Worm (Caenorhabditis elegans) whole organism, L2 larva: ENCODE results near the gene fat-3.

Experiments
- F13H6.1 ChIP-seq: sonication (generic microtip); optimal IDR thresholded peaks from 2 replicates; lab custom pipeline; 2016; ENCODE audit warnings: missing genetic modification characterization, missing compliant biosample characterization
- R02D3.7 ChIP-seq: fragments of 150-350 bp; optimal IDR thresholded peaks from 2 replicates; lab custom pipeline; 2014; ENCODE audit warnings: missing biosample characterization, missing genetic modification characterization
- alr-1 ChIP-seq: fragments of 150-350 bp; optimal IDR thresholded peaks from 2 replicates; lab custom pipeline; 2014; ENCODE audit warnings: missing biosample characterization, missing genetic modification characterization
- aly-2 ChIP-seq: fragments of 150-350 bp; optimal IDR thresholded peaks from 2 replicates; lab custom pipeline; 2014; ENCODE audit warnings: missing biosample characterization, missing genetic modification characterization
- ama-1 ChIP-seq: fragments of 150-350 bp; optimal IDR thresholded peaks from 2 replicates; lab custom pipeline; 2018; ENCODE audit warnings: inconsistent platforms
- blmp-1 ChIP-seq: sonication (generic microtip); optimal IDR thresholded peaks from 2 replicates; lab custom pipeline; 2017; ENCODE audit warnings: missing genetic modification characterization, mild to moderate bottlenecking, missing compliant biosample characterization, antibody characterized with exemption, moderate library complexity; ENCODE audit not compliant: insufficient read depth
- crh-2 ChIP-seq: sonication (generic microtip); optimal IDR thresholded peaks from 2 replicates; lab custom pipeline; 2017; ENCODE audit warnings: missing biosample characterization, missing genetic modification characterization
- egl-27 ChIP-seq: sonication (generic microtip); optimal IDR thresholded peaks from 3 replicates; lab custom pipeline; 2017; ENCODE audit warnings: missing biosample characterization, missing genetic modification reagents, missing genetic modification characterization
- elt-1 ChIP-seq: fragments of 150-350 bp; optimal IDR thresholded peaks from 2 replicates; lab custom pipeline; 2014; ENCODE audit warnings: missing biosample characterization, missing genetic modification characterization
- elt-3 ChIP-seq: sonication (generic microtip); optimal IDR thresholded peaks from 2 replicates; lab custom pipeline; 2017; ENCODE audit warnings: missing biosample characterization, missing genetic modification characterization
- lin-11 ChIP-seq: fragments of 150-350 bp; sonication (generic microtip); optimal IDR thresholded peaks from 2 replicates; lab custom pipeline; 2014; ENCODE audit warnings: missing biosample characterization, missing genetic modification characterization, inconsistent platforms, mixed read lengths
- lin-13 ChIP-seq: fragments of 150-350 bp; optimal IDR thresholded peaks from 2 replicates; lab custom pipeline; 2014; ENCODE audit warnings: missing biosample characterization, missing genetic modification reagents, missing genetic modification characterization
- lin-39 ChIP-seq: fragments of 150-350 bp; optimal IDR thresholded peaks from 2 replicates; lab custom pipeline; 2014; ENCODE audit warnings: missing biosample characterization, missing genetic modification reagents, missing genetic modification characterization
- lsy-2 ChIP-seq, 2 experiments: fragments of 150-350 bp in 1 of 2; sonication (generic microtip) in 1 of 2; optimal IDR thresholded peaks; 2 replicates each; lab custom pipeline; 2014 to 2017; ENCODE audit warnings: missing biosample characterization in 2 of 2, missing genetic modification characterization in 2 of 2
- mab-5 ChIP-seq: fragments of 150-350 bp; optimal IDR thresholded peaks from 2 replicates; lab custom pipeline; 2014; ENCODE audit warnings: missing biosample characterization, missing genetic modification characterization
- mbf-1 ChIP-seq: sonication (generic microtip); optimal IDR thresholded peaks from 2 replicates; lab custom pipeline; 2017; ENCODE audit warnings: missing biosample characterization, missing genetic modification characterization
- mdl-1 ChIP-seq, 2 experiments: fragments of 150-350 bp in 1 of 2; sonication (generic microtip) in 1 of 2; optimal IDR thresholded peaks; 2 replicates each; lab custom pipeline; 2017; ENCODE audit warnings: missing biosample characterization in 2 of 2, missing genetic modification characterization in 2 of 2
- nhr-129 ChIP-seq: fragments of 150-350 bp; optimal IDR thresholded peaks from 2 replicates; lab custom pipeline; 2014; ENCODE audit warnings: missing biosample characterization, missing genetic modification characterization
- nhr-21 ChIP-seq: fragments of 150-350 bp; optimal IDR thresholded peaks from 2 replicates; lab custom pipeline; 2014; ENCODE audit warnings: missing biosample characterization, missing genetic modification characterization
- nhr-23 ChIP-seq: fragments of 150-350 bp; optimal IDR thresholded peaks from 2 replicates; lab custom pipeline; 2014; ENCODE audit warnings: missing biosample characterization, missing genetic modification reagents, missing genetic modification characterization
- nhr-237 ChIP-seq: fragments of 150-350 bp; optimal IDR thresholded peaks from 2 replicates; lab custom pipeline; 2014; ENCODE audit warnings: missing biosample characterization, missing genetic modification characterization
- nhr-25 ChIP-seq: fragments of 150-350 bp; sonication (generic microtip); optimal IDR thresholded peaks from 3 replicates; lab custom pipeline; 2014; ENCODE audit warnings: missing biosample characterization, missing genetic modification characterization
- nhr-6 ChIP-seq: fragments of 150-350 bp; optimal IDR thresholded peaks from 2 replicates; lab custom pipeline; 2014; ENCODE audit warnings: missing biosample characterization, missing genetic modification characterization
- nhr-77 ChIP-seq: fragments of 150-350 bp; optimal IDR thresholded peaks from 2 replicates; lab custom pipeline; 2014; ENCODE audit warnings: missing biosample characterization, missing genetic modification characterization
- peb-1 ChIP-seq: fragments of 150-350 bp; optimal IDR thresholded peaks from 2 replicates; lab custom pipeline; 2014; ENCODE audit warnings: missing biosample characterization, missing genetic modification characterization
- skn-1 ChIP-seq: sonication (generic microtip); optimal IDR thresholded peaks from 2 replicates; lab custom pipeline; 2017; ENCODE audit warnings: missing biosample characterization, missing genetic modification characterization
- sma-3 ChIP-seq: sonication (generic microtip); optimal IDR thresholded peaks from 2 replicates; lab custom pipeline; 2016; ENCODE audit warnings: missing genetic modification reagents, missing genetic modification characterization, missing compliant biosample characterization
- sma-9 ChIP-seq, 2 experiments: fragments of 150-350 bp in 1 of 2; sonication (generic microtip) in 1 of 2; optimal IDR thresholded peaks; 2 replicates each; lab custom pipeline; 2014 to 2016; ENCODE audit warnings: missing genetic modification characterization in 2 of 2, mild to moderate bottlenecking in 1 of 2, missing biosample characterization in 1 of 2, missing compliant biosample characterization in 1 of 2, missing genetic modification reagents in 1 of 2, moderate library complexity in 1 of 2
- snpc-4 ChIP-seq: fragments of 150-350 bp; optimal IDR thresholded peaks from 2 replicates; lab custom pipeline; 2014; ENCODE audit warnings: missing biosample characterization, missing genetic modification characterization
- unc-39 ChIP-seq: fragments of 150-350 bp; optimal IDR thresholded peaks from 2 replicates; lab custom pipeline; 2014; ENCODE audit warnings: missing biosample characterization, missing genetic modification characterization
- unc-62 ChIP-seq: fragments of 150-350 bp; optimal IDR thresholded peaks from 2 replicates; lab custom pipeline; 2014; ENCODE audit warnings: missing biosample characterization, missing genetic modification reagents, missing genetic modification characterization
- zag-1 ChIP-seq: fragments of 150-350 bp; optimal IDR thresholded peaks from 2 replicates; lab custom pipeline; 2014; ENCODE audit warnings: missing biosample characterization, missing genetic modification characterization
- ztf-1 ChIP-seq: fragments of 200-800 bp; sonication (Bioruptor generic); conservative IDR thresholded peaks from 2 replicates; pipeline ENCODE4 v1.3.6; 2022; ENCODE audit warnings: missing genetic modification characterization, missing compliant biosample characterization
- ztf-11 ChIP-seq: sonication (generic microtip); optimal IDR thresholded peaks from 2 replicates; lab custom pipeline; 2017; ENCODE audit warnings: missing biosample characterization, missing genetic modification characterization
- ztf-4 ChIP-seq: fragments of 150-350 bp; optimal IDR thresholded peaks from 2 replicates; lab custom pipeline; 2014; ENCODE audit warnings: missing biosample characterization, missing genetic modification characterization

The fat-3 gene

DNA sequence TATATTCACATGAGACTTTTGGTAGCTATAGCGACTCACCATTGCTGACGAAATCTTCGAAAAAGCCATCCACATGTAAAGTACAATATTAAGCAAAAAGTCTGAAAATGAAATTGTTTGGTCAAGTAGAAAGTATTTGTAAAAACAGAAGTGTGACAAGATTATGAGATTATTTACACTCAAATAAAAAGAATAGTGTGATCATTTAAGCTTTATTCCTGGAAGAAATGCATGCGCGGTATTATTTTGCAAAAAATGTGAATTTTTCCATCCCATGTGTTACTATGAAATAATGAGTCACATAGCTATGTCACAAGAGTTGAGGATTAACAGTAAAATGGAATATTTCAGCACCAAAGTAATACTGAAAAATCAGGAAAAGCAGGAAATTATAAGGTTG lies 7.8 kb downstream of the fat-3 start, which contains the start of gene dct-15:
Gene dct-15, minus strand, starts transcription at position 101 of the 400 bp plus-strand sequence.
- no peak for TF ChIP-seq unc-39 (tag; lab: Kevin White, UChicago)
- TF ChIP-seq nhr-6 (tag; lab: Kevin White, UChicago): no peak
- TF ChIP-seq nhr-23: no peak
- TF ChIP-seq nhr-237: no peak
- no peak for TF ChIP-seq blmp-1 (tag; lab: Kevin White, UChicago)
- no peak for TF ChIP-seq snpc-4 (tag; lab: Kevin White, UChicago)
- TF ChIP-seq elt-3: no peak
- TF ChIP-seq nhr-25 (tag; lab: Kevin White, UChicago): no peak
- TF ChIP-seq crh-2 (tag; lab: Kevin White, UChicago): no peak
- TF ChIP-seq zag-1 (tag; lab: Kevin White, UChicago): no peak

DNA sequence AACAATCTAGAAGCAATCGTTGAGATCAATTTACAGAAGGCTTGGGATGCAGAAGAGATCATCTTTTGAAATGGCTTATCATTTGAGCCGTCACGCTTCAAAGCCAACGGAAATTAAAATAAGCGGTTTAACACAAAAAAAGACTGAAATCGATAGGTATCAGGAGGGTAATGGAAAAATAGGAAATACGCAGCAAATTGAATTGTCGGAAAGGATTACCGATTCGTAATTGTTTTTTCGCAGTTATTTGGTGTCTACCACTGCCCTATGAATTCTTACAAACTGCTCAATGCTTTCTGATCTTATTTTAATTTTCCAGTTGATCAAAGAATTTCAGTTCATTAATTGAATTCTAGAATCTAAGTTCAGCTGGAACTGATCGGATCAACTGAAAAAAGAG lies 8.7 kb downstream of the fat-3 start:
- no peak for TF ChIP-seq nhr-77 (tag; lab: Kevin White, UChicago)
- TF ChIP-seq ztf-11: no peak

DNA sequence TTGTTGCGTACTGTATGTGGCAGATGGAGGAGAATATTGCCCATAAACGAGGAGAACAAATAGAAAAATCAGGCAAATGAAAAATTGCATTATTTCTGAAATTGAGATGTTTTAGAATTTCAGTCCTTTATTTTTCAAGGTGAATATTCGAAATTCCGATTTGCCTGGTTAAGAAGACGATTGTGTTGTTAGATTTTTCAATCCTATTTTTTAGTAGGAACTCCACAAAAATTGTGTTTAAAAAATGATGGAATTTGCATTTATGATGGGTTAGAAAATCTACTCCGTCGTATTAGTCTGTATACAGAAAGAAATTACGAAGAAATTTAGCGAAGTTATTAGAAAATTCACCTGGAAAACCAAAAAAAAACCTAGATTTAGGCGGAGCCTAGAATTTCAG lies 12.6 kb downstream of the fat-3 start, which contains the start of gene egl-20:
Gene egl-20, minus strand, starts transcription at position 101 of the 400 bp plus-strand sequence.
- TF ChIP-seq lin-39 (tag; lab: Kevin White, UChicago) (no peak), skn-1 (no peak), mbf-1 (tag; lab: Kevin White, UChicago) (no peak), nhr-21 (tag; lab: Kevin White, UChicago) (no peak), alr-1 (tag; lab: Kevin White, UChicago) (no peak)
- TF ChIP-seq, all 48 proteins: peak for 0

DNA sequence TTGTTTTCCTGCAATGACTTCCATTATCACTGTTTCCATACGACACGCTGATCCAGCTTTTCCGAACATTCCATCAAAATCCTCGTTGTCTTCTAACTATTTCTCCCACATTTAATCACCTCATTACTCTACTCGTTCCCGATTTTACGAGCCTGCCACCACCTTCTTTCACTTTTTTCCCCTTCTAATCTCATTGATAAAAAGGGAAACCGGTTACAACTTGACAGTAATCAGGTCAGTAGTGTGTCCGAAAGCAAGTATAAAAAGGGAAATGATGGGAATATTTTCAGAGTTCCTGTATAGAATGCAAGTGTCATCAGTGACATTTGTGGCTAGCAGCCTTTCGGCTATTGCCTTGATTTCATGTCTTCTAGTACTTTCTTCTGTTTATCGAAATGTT lies 18.8 kb downstream of the fat-3 start, which contains the start of gene col-123:
Gene col-123, plus strand, starts transcription at position 301 of the 400 bp plus-strand sequence.
- TF ChIP-seq ztf-11 (no peak), ama-1 (lab: Kevin White, UChicago) (no peak), elt-1 (tag; lab: Kevin White, UChicago) (no peak), sma-3 (GFP tag; lab: Kevin White, UChicago) (no peak), ztf-1 (GFP tag; lab: Robert Waterston, UW) (no peak), aly-2 (tag; lab: Kevin White, UChicago) (no peak), F13H6.1 (tag; lab: Kevin White, UChicago) (no peak), lsy-2 (tag; optimal IDR thresholded peaks at IDR 0.05; lab: Kevin White, UChicago) (no peak), skn-1 (no peak), snpc-4 (tag; lab: Kevin White, UChicago) (no peak), crh-2 (tag; lab: Kevin White, UChicago) (no peak), peb-1 (tag; lab: Kevin White, UChicago) (no peak), mdl-1 (tag; optimal IDR thresholded peaks at IDR 0.05; lab: Kevin White, UChicago) (no peak), egl-27 (tag; lab: Kevin White, UChicago) (no peak)

DNA sequence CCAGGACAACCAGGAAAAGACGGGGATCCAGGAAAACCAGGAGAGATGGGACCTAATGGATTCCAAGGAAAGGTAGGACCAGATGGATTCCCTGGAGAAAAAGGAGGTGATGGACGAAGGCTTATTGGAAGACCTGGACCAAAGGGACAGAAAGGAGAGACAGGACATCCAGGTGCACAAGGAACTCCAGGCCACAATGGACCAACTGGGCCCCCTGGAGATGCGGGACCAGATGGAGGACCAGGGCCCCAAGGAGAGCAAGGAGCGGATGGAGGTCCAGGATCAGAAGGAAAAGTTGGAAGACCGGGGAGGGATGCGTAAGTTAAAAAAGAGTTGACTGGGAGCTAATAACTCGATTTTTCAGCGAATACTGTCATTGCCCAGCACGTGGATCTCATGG lies 19.8 kb downstream of the fat-3 start:
- TF ChIP-seq nhr-23 (no peak), R02D3.7 (tag; lab: Kevin White, UChicago) (no peak), aly-2 (tag; lab: Kevin White, UChicago) (no peak), ztf-4 (no peak), ama-1 (lab: Kevin White, UChicago) (no peak), ztf-1 (GFP tag; lab: Robert Waterston, UW) (no peak), nhr-129 (no peak), lin-39 (tag; lab: Kevin White, UChicago) (no peak), elt-1 (tag; lab: Kevin White, UChicago) (no peak), mab-5 (tag; lab: Kevin White, UChicago) (no peak), elt-3 (no peak), skn-1 (no peak), unc-62 (no peak), unc-39 (tag; lab: Kevin White, UChicago) (no peak)

DNA sequence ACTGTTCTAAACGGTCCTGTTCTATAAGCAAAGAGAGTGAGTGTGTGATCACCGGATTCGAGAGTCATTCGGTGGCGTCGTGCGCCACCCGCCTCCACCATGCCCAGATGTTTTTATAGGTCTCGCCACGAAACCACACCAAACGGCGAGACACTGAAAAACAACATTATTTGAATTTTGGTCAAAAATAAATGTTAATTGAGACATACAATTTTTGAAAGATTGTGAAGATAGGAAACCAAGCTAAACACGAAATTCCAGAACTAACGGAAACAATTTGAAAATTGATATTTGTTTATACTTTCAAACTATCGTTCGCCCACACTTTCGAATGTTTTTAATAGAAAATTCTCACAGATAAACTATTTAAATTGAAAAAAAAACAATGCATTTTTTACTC lies 21.7 kb downstream of the fat-3 start, which contains the start of gene catp-6:
Gene catp-6, minus strand, starts transcription at position 101 of the 400 bp plus-strand sequence.
- TF ChIP-seq lin-11 (tag; lab: Kevin White, UChicago) (no peak), ztf-1 (GFP tag; lab: Robert Waterston, UW) (no peak), nhr-129 (no peak), lin-39 (tag; lab: Kevin White, UChicago) (no peak), ztf-11 (no peak), mab-5 (tag; lab: Kevin White, UChicago) (no peak), ama-1 (lab: Kevin White, UChicago) (no peak), nhr-25 (tag; lab: Kevin White, UChicago) (no peak), lin-13 (GFP tag; lab: Kevin White, UChicago) (no peak), sma-9 (GFP tag; optimal IDR thresholded peaks at IDR 0.05; lab: Kevin White, UChicago) (no peak), sma-9 (tag; optimal IDR thresholded peaks at IDR 0.05; lab: Kevin White, UChicago) (no peak), unc-39 (tag; lab: Kevin White, UChicago) (no peak), elt-3 (no peak), nhr-23 (no peak), mdl-1 (tag; optimal IDR thresholded peaks at IDR 0.05; lab: Kevin White, UChicago) (no peak), peb-1 (tag; lab: Kevin White, UChicago) (no peak)
